Fruit fly (Drosophila melanogaster) whole organism, embryonic: Measurements from ENCODE around the gene CG44088.
A peak's percentile ranks its signal among the peaks of the same experiment; 100 is the strongest.

ENCODE experiments used
- Abd-B ChIP-seq: fragments of 200-800 bp; sonication (Bioruptor generic); optimal IDR thresholded peaks from 2 replicates; lab custom pipeline; 2018; ENCODE audit warnings: missing biosample characterization, mild to moderate bottlenecking, missing genetic modification characterization, moderate library complexity
- Adf1 ChIP-seq: fragments of 200-800 bp; sonication (Bioruptor generic); IDR thresholded peaks from 2 replicates; pipeline ENCODE4 v1.3.6; 2022; ENCODE audit warnings: missing biosample characterization, missing genetic modification characterization
- Bgb ChIP-seq: fragments of 200-800 bp; sonication (Bioruptor generic); IDR thresholded peaks from 2 replicates; pipeline ENCODE4 v1.3.6; 2022; ENCODE audit warnings: missing biosample characterization, missing genetic modification characterization; ENCODE audit not compliant: partially characterized antibody
- CG11695 ChIP-seq: fragments of 200-800 bp; sonication (Bioruptor generic); IDR thresholded peaks from 3 replicates; pipeline ENCODE4 v1.3.6; 2022; ENCODE audit warnings: missing biosample characterization, missing genetic modification characterization
- CG12104 ChIP-seq: fragments of 200-800 bp; sonication (Bioruptor generic); optimal IDR thresholded peaks from 3 replicates; lab custom pipeline; 2016; ENCODE audit warnings: missing biosample characterization, missing genetic modification characterization
- CG12155 ChIP-seq: fragments of 200-800 bp; sonication (Bioruptor generic); optimal IDR thresholded peaks from 3 replicates; lab custom pipeline; 2016; ENCODE audit warnings: missing biosample characterization, missing genetic modification characterization
- CG1233 ChIP-seq: fragments of 200-800 bp; sonication (Bioruptor generic); optimal IDR thresholded peaks from 4 replicates; lab custom pipeline; 2018; ENCODE audit warnings: missing biosample characterization, mild to moderate bottlenecking, missing genetic modification characterization
- CG12744 ChIP-seq: fragments of 200-800 bp; sonication (Bioruptor generic); optimal IDR thresholded peaks from 2 replicates; lab custom pipeline; 2016; ENCODE audit warnings: missing biosample characterization, missing genetic modification characterization
- CG15601 ChIP-seq: fragments of 200-800 bp; sonication (Bioruptor generic); optimal IDR thresholded peaks from 3 replicates; lab custom pipeline; 2019; ENCODE audit warnings: missing biosample characterization, mild to moderate bottlenecking, missing genetic modification characterization, moderate library complexity
- CG1602 ChIP-seq: fragments of 200-800 bp; sonication (Bioruptor generic); optimal IDR thresholded peaks from 3 replicates; lab custom pipeline; 2016; ENCODE audit warnings: missing biosample characterization, missing genetic modification characterization
- CG17361 ChIP-seq: fragments of 200-800 bp; sonication (Bioruptor generic); IDR thresholded peaks from 3 replicates; pipeline ENCODE4 v1.3.6; 2022; ENCODE audit warnings: missing biosample characterization, missing genetic modification characterization
- CG2202 ChIP-seq: fragments of 200-800 bp; sonication (Bioruptor generic); optimal IDR thresholded peaks from 2 replicates; lab custom pipeline; 2018; ENCODE audit warnings: missing biosample characterization, mild to moderate bottlenecking, missing genetic modification characterization
- CG31388 ChIP-seq: fragments of 200-800 bp; sonication (Bioruptor generic); optimal IDR thresholded peaks from 2 replicates; lab custom pipeline; 2016; ENCODE audit warnings: missing biosample characterization, missing genetic modification characterization
- CG32772 ChIP-seq: fragments of 200-800 bp; sonication (Bioruptor generic); IDR thresholded peaks from 2 replicates; pipeline ENCODE4 v1.3.6; 2022; ENCODE audit warnings: missing biosample characterization, missing genetic modification characterization
- CG4282 ChIP-seq: fragments of 200-800 bp; sonication (Bioruptor generic); optimal IDR thresholded peaks from 2 replicates; lab custom pipeline; 2016; ENCODE audit warnings: missing biosample characterization, missing genetic modification characterization
- CG43689 ChIP-seq: fragments of 200-800 bp; sonication (Bioruptor generic); IDR thresholded peaks from 2 replicates; pipeline ENCODE4 v1.3.6; 2022; ENCODE audit warnings: missing biosample characterization, missing genetic modification characterization
- CG6791 ChIP-seq: fragments of 200-800 bp; sonication (Bioruptor generic); IDR thresholded peaks from 3 replicates; pipeline ENCODE4 v1.3.6; 2022; ENCODE audit warnings: missing biosample characterization, missing genetic modification characterization; ENCODE audit not compliant: partially characterized antibody
- CG7745 ChIP-seq: fragments of 200-800 bp; sonication (Bioruptor generic); optimal IDR thresholded peaks from 2 replicates; lab custom pipeline; 2018; ENCODE audit warnings: missing biosample characterization, mild to moderate bottlenecking, missing genetic modification characterization, moderate library complexity
- CG8359 ChIP-seq: fragments of 200-800 bp; sonication (Bioruptor generic); optimal IDR thresholded peaks from 2 replicates; lab custom pipeline; 2017; ENCODE audit warnings: missing biosample characterization, mild to moderate bottlenecking, missing genetic modification characterization, borderline replicate concordance
- CG9215 ChIP-seq: fragments of 200-800 bp; sonication (Bioruptor generic); IDR thresholded peaks from 2 replicates; pipeline ENCODE4 v1.3.6; 2022; ENCODE audit warnings: missing biosample characterization, missing genetic modification characterization
- CG9876 ChIP-seq: fragments of 200-800 bp; sonication (Bioruptor generic); optimal IDR thresholded peaks from 2 replicates; lab custom pipeline; 2016; ENCODE audit warnings: missing biosample characterization, missing genetic modification characterization
- Doc3 ChIP-seq: fragments of 200-800 bp; sonication (Bioruptor generic); IDR thresholded peaks from 3 replicates; pipeline ENCODE4 v1.3.6; 2022; ENCODE audit warnings: missing biosample characterization, missing genetic modification characterization; ENCODE audit not compliant: partially characterized antibody
- Drgx ChIP-seq: fragments of 200-800 bp; sonication (Bioruptor generic); IDR thresholded peaks from 2 replicates; pipeline ENCODE4 v1.3.6; 2022; ENCODE audit warnings: missing biosample characterization, missing genetic modification characterization
- Ets97D ChIP-seq: fragments of 200-800 bp; sonication (Bioruptor generic); optimal IDR thresholded peaks from 3 replicates; lab custom pipeline; 2016; ENCODE audit warnings: missing biosample characterization, missing genetic modification characterization
- HHEX ChIP-seq: fragments of 200-800 bp; sonication (Bioruptor generic); optimal IDR thresholded peaks from 3 replicates; lab custom pipeline; 2017; ENCODE audit warnings: missing biosample characterization, mild to moderate bottlenecking, missing genetic modification characterization, missing genetic modification reagents
- Hmx ChIP-seq: fragments of 200-800 bp; sonication (Bioruptor generic); optimal IDR thresholded peaks from 2 replicates; lab custom pipeline; 2016; ENCODE audit warnings: missing biosample characterization, missing genetic modification characterization
- Myb ChIP-seq: fragments of 200-800 bp; sonication (Bioruptor generic); optimal IDR thresholded peaks from 2 replicates; lab custom pipeline; 2016; ENCODE audit warnings: missing biosample characterization, missing genetic modification characterization
- Ptx1 ChIP-seq: fragments of 200-800 bp; sonication (Bioruptor generic); IDR thresholded peaks from 2 replicates; pipeline ENCODE4 v1.3.6; 2022; ENCODE audit warnings: missing biosample characterization, missing genetic modification characterization
- Sin3A ChIP-seq: fragments of >200 bp; optimal IDR thresholded peaks from 2 replicates; lab custom pipeline; 2018
- Taf1 ChIP-seq: fragments of 200-800 bp; sonication (Bioruptor generic); IDR thresholded peaks from 2 replicates; pipeline ENCODE4 v1.3.6; 2022; ENCODE audit warnings: missing biosample characterization, missing genetic modification characterization
- Xbp1 ChIP-seq: fragments of 200-800 bp; sonication (Bioruptor generic); optimal IDR thresholded peaks from 3 replicates; lab custom pipeline; 2016; ENCODE audit warnings: missing biosample characterization, mild to moderate bottlenecking, missing genetic modification characterization
- al ChIP-seq: fragments of 200-800 bp; sonication (Bioruptor generic); IDR thresholded peaks from 2 replicates; pipeline ENCODE4 v1.3.6; 2022; ENCODE audit warnings: missing biosample characterization, missing genetic modification characterization
- ap ChIP-seq: fragments of 200-800 bp; sonication (Bioruptor generic); IDR thresholded peaks from 2 replicates; pipeline ENCODE4 v1.3.6; 2022; ENCODE audit warnings: missing biosample characterization, missing genetic modification characterization
- ato ChIP-seq: fragments of 200-800 bp; sonication (Bioruptor generic); IDR thresholded peaks from 2 replicates; pipeline ENCODE4 v1.3.6; 2022; ENCODE audit warnings: missing biosample characterization, missing genetic modification characterization; ENCODE audit not compliant: partially characterized antibody
- chinmo ChIP-seq: fragments of 200-800 bp; sonication (Bioruptor generic); IDR thresholded peaks from 4 replicates; pipeline ENCODE4 v1.3.6; 2022; ENCODE audit warnings: missing biosample characterization, missing genetic modification characterization; ENCODE audit not compliant: partially characterized antibody
- corto ChIP-seq: fragments of 200-800 bp; sonication (Bioruptor generic); optimal IDR thresholded peaks from 2 replicates; lab custom pipeline; 2016; ENCODE audit warnings: missing biosample characterization, mild to moderate bottlenecking, missing genetic modification characterization, moderate library complexity
- ftz-f1 ChIP-seq: fragments of 200-800 bp; sonication (Bioruptor generic); optimal IDR thresholded peaks from 2 replicates; lab custom pipeline; 2016; ENCODE audit warnings: missing biosample characterization, missing genetic modification characterization
- gcm ChIP-seq: fragments of 200-800 bp; sonication (Bioruptor generic); optimal IDR thresholded peaks from 2 replicates; lab custom pipeline; 2019; ENCODE audit warnings: missing biosample characterization, mild to moderate bottlenecking, missing genetic modification characterization, moderate library complexity
- gcm2 ChIP-seq: fragments of 200-800 bp; sonication (Bioruptor generic); optimal IDR thresholded peaks from 2 replicates; lab custom pipeline; 2016; ENCODE audit warnings: missing biosample characterization, missing genetic modification characterization
- ind ChIP-seq: fragments of 200-800 bp; sonication (Bioruptor generic); optimal IDR thresholded peaks from 3 replicates; lab custom pipeline; 2016; ENCODE audit warnings: missing biosample characterization, missing genetic modification characterization
- klu ChIP-seq: fragments of 200-800 bp; sonication (Bioruptor generic); IDR thresholded peaks from 2 replicates; pipeline ENCODE4 v1.3.6; 2022; ENCODE audit warnings: missing biosample characterization, missing genetic modification characterization
- odd ChIP-seq: fragments of 200-800 bp; sonication (Bioruptor generic); optimal IDR thresholded peaks from 2 replicates; lab custom pipeline; 2017; ENCODE audit warnings: missing biosample characterization, mild to moderate bottlenecking, missing genetic modification characterization
- pros ChIP-seq: fragments of 200-800 bp; sonication (Bioruptor generic); optimal IDR thresholded peaks from 3 replicates; lab custom pipeline; 2019; ENCODE audit warnings: missing biosample characterization, mild to moderate bottlenecking, missing genetic modification characterization, moderate library complexity
- sima ChIP-seq: fragments of 200-800 bp; sonication (Bioruptor generic); optimal IDR thresholded peaks from 2 replicates; lab custom pipeline; 2016; ENCODE audit warnings: missing biosample characterization, missing genetic modification characterization
- slou ChIP-seq: fragments of 200-800 bp; sonication (Bioruptor generic); optimal IDR thresholded peaks from 3 replicates; lab custom pipeline; 2016; ENCODE audit warnings: missing biosample characterization, missing genetic modification characterization
- slp2 ChIP-seq: fragments of 200-800 bp; sonication (Bioruptor generic); optimal IDR thresholded peaks from 2 replicates; lab custom pipeline; 2016; ENCODE audit warnings: missing biosample characterization, missing genetic modification characterization
- sna ChIP-seq: fragments of 200-800 bp; sonication (Bioruptor generic); IDR thresholded peaks from 2 replicates; pipeline ENCODE4 v1.3.6; 2022; ENCODE audit warnings: missing biosample characterization, missing genetic modification characterization; ENCODE audit not compliant: partially characterized antibody
- sob ChIP-seq: fragments of 200-800 bp; sonication (Bioruptor generic); IDR thresholded peaks from 2 replicates; pipeline ENCODE4 v1.3.6; 2022; ENCODE audit warnings: missing biosample characterization, missing genetic modification characterization
- stc ChIP-seq: fragments of 200-800 bp; sonication (Bioruptor generic); IDR thresholded peaks from 2 replicates; pipeline ENCODE4 v1.3.6; 2022; ENCODE audit warnings: missing biosample characterization, missing genetic modification characterization
- tgo ChIP-seq: fragments of 200-800 bp; sonication (Bioruptor generic); IDR thresholded peaks from 3 replicates; pipeline ENCODE4 v1.3.6; 2022; ENCODE audit warnings: missing biosample characterization, missing genetic modification characterization

Gene CG44088

DNA sequence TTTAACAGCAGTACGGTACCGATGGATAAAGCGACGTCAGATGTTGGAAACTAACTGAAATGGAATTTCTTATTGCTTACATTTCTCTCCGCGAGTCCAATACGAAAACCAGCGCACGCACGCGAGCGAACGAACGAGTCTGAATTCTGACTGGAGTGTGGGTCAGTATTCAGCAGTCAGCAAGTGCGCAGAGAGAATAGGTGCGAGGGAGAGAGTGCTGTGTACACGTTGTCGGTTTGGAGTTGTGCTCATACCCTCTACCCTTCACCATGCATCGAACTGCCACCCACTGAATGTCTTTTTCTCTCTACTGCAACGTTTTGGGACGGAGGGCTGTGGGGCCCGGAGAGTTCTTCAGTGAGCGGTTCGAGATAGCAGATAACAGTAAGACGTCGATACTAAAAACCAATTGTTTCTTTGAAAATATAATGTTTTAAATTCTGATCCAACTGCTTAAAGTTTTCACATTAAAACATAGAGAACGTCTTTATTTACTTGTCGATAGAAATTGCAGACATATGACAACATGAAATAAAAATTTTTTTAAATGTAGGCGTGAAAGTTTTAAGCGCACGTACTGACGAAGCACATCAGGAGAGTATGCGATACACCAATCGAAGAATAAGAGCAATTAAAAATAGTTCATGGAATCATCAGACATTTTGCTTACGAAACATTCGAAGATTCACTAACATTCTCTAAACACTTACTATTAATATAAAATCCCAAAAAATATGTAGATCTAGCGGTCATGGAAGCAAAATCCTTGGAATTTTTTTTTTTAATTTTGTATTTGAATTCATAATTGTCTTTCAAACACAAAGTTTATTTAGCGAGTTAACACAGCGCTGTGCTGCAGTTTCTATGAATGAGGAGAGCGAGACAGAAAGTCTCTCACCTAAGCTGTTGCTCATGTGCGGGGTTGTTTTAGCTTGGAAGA, 35.1 kb downstream of the CG44088 start (continued):
- peak; percentile 46 for TF ChIP-seq CG4282
- no peak for TF ChIP-seq CG6791 (GFP tag; lab: Robert Waterston, UW)
- TF ChIP-seq ind (GFP tag; lab: Kevin White, UChicago) = peak; percentile 86
- TF ChIP-seq Bgb (GFP tag; lab: Robert Waterston, UW) = no peak
- peak; percentile 69 for TF ChIP-seq slou (GFP tag; lab: Kevin White, UChicago)
- TF ChIP-seq Adf1 (GFP tag; lab: Robert Waterston, UW) = no peak
- peak; percentile 59 for TF ChIP-seq CG12744 (GFP tag; lab: Kevin White, UChicago)
- TF ChIP-seq sob = no peak
- peak; percentile 66 for TF ChIP-seq Myb (GFP tag; lab: Kevin White, UChicago)
- peak; percentile 82 for TF ChIP-seq Abd-B (GFP tag; lab: Kevin White, UChicago)
- TF ChIP-seq chinmo (GFP tag; lab: Robert Waterston, UW) = no peak
- TF ChIP-seq corto (GFP tag; lab: Kevin White, UChicago) = no peak
- peak; percentile 45 for TF ChIP-seq CG8359 (GFP tag; lab: Kevin White, UChicago)
- no peak for TF ChIP-seq CG11695
- no peak for TF ChIP-seq ftz-f1 (GFP tag; lab: Kevin White, UChicago)
- TF ChIP-seq Taf1 (GFP tag; lab: Robert Waterston, UW) = no peak
- TF ChIP-seq klu = no peak
- no peak for TF ChIP-seq Drgx (GFP tag; lab: Robert Waterston, UW)
- peak; percentile 83 for TF ChIP-seq HHEX (GFP tag; lab: Kevin White, UChicago)
- TF ChIP-seq CG32772 (GFP tag; lab: Robert Waterston, UW) = no peak
- TF ChIP-seq sna (GFP tag; lab: Robert Waterston, UW) = no peak
- TF ChIP-seq CG1233 (GFP tag; lab: Kevin White, UChicago) = peak; percentile 89
- TF ChIP-seq ap (GFP tag; lab: Robert Waterston, UW) = no peak
- TF ChIP-seq ato (GFP tag; lab: Robert Waterston, UW) = no peak
- no peak for TF ChIP-seq CG17361 (GFP tag; lab: Robert Waterston, UW)
- TF ChIP-seq stc (GFP tag; lab: Robert Waterston, UW) = no peak
- TF ChIP-seq slp2 (GFP tag; lab: Kevin White, UChicago) = peak; percentile 87
- no peak for TF ChIP-seq Sin3A (lab: Kevin White, UChicago)
- peak; percentile 90 for TF ChIP-seq CG12104 (GFP tag; lab: Kevin White, UChicago)
- peak; percentile 55 for TF ChIP-seq gcm (GFP tag; lab: Kevin White, UChicago)
- peak; percentile 46 for TF ChIP-seq Ets97D (GFP tag; lab: Kevin White, UChicago)
- peak; percentile 73 for TF ChIP-seq CG15601 (tag; lab: Kevin White, UChicago)
- TF ChIP-seq Xbp1 (GFP tag; lab: Kevin White, UChicago) = peak; percentile 88
- TF ChIP-seq CG31388 = peak; percentile 32
- no peak for TF ChIP-seq Ptx1 (GFP tag; lab: Robert Waterston, UW)
- TF ChIP-seq CG9215 (GFP tag; lab: Robert Waterston, UW) = no peak
- no peak for TF ChIP-seq CG7745 (tag; lab: Kevin White, UChicago)
- peak; percentile 77 for TF ChIP-seq CG9876 (GFP tag; lab: Kevin White, UChicago)
- TF ChIP-seq pros = peak; percentile 79
- no peak for TF ChIP-seq CG43689 (GFP tag; lab: Robert Waterston, UW)
- TF ChIP-seq CG2202 = peak; percentile 32
- TF ChIP-seq tgo (GFP tag; lab: Robert Waterston, UW) = no peak
- peak; percentile 84 for TF ChIP-seq odd (GFP tag; lab: Kevin White, UChicago)
- no peak for TF ChIP-seq gcm2 (GFP tag; lab: Kevin White, UChicago)
- TF ChIP-seq Hmx (GFP tag; lab: Kevin White, UChicago) = peak; percentile 74
- peak; percentile 26 for TF ChIP-seq CG12155
- TF ChIP-seq sima (GFP tag; lab: Kevin White, UChicago) = peak; percentile 1
- peak; percentile 86 for TF ChIP-seq CG1602 (GFP tag; lab: Kevin White, UChicago)
- TF ChIP-seq Doc3 = no peak
- TF ChIP-seq al = no peak
